Fruit fly (Drosophila melanogaster) whole organism, adult: ENCODE results near the gene Gr85a.

Source experiments
- CG11617 ChIP-seq: fragments of 200-800 bp; sonication (Bioruptor generic); optimal IDR thresholded peaks from 2 replicates; lab custom pipeline; 2017; ENCODE audit warnings: mild to moderate bottlenecking, missing biosample characterization, missing genetic modification reagents, missing genetic modification characterization
- CG12768 ChIP-seq: fragments of 200-800 bp; sonication (Bioruptor generic); optimal IDR thresholded peaks from 2 replicates; lab custom pipeline; 2017; ENCODE audit warnings: missing biosample characterization, missing genetic modification characterization, mild to moderate bottlenecking, moderate library complexity, missing genetic modification reagents
- CG14711 ChIP-seq: fragments of 200-800 bp; sonication (Bioruptor generic); optimal IDR thresholded peaks from 2 replicates; lab custom pipeline; 2018; ENCODE audit warnings: missing biosample characterization, mild to moderate bottlenecking, missing genetic modification characterization, moderate library complexity
- CG1620 ChIP-seq: fragments of 200-800 bp; sonication (Bioruptor generic); optimal IDR thresholded peaks from 2 replicates; lab custom pipeline; 2016; ENCODE audit warnings: missing biosample characterization, missing genetic modification characterization
- CG33017 ChIP-seq: fragments of 200-800 bp; sonication (Bioruptor generic); optimal IDR thresholded peaks from 2 replicates; lab custom pipeline; 2018; ENCODE audit warnings: missing biosample characterization, mild to moderate bottlenecking, missing genetic modification characterization, moderate library complexity
- CG5204 ChIP-seq: fragments of 200-800 bp; sonication (Bioruptor generic); optimal IDR thresholded peaks from 2 replicates; lab custom pipeline; 2016; ENCODE audit warnings: missing biosample characterization, missing genetic modification characterization
- CG7045 ChIP-seq: fragments of 200-800 bp; sonication (Bioruptor generic); optimal IDR thresholded peaks from 2 replicates; lab custom pipeline; 2017; ENCODE audit warnings: missing biosample characterization, mild to moderate bottlenecking, missing genetic modification characterization
- CG7101 ChIP-seq: fragments of 200-800 bp; sonication (Bioruptor generic); optimal IDR thresholded peaks from 2 replicates; lab custom pipeline; 2018; ENCODE audit warnings: missing biosample characterization, mild to moderate bottlenecking, missing genetic modification characterization, moderate library complexity
- Clk ChIP-seq: fragments of 200-800 bp; sonication (Bioruptor generic); optimal IDR thresholded peaks from 2 replicates; lab custom pipeline; 2017; ENCODE audit warnings: missing biosample characterization, missing genetic modification characterization
- Crg-1 ChIP-seq: fragments of 200-800 bp; sonication (Bioruptor generic); optimal IDR thresholded peaks from 2 replicates; lab custom pipeline; 2016; ENCODE audit warnings: missing biosample characterization, missing genetic modification characterization
- Hr96 ChIP-seq: fragments of 200-800 bp; sonication (Bioruptor generic); optimal IDR thresholded peaks from 2 replicates; lab custom pipeline; 2016; ENCODE audit warnings: missing biosample characterization, missing genetic modification characterization
- Mnt ChIP-seq: fragments of 200-800 bp; sonication (Bioruptor generic); optimal IDR thresholded peaks from 2 replicates; lab custom pipeline; 2016; ENCODE audit warnings: missing biosample characterization, mild to moderate bottlenecking, missing genetic modification characterization
- bab1 ChIP-seq: fragments of 200-800 bp; sonication (Bioruptor generic); optimal IDR thresholded peaks from 3 replicates; lab custom pipeline; 2019; ENCODE audit warnings: missing biosample characterization, mild to moderate bottlenecking, missing genetic modification characterization, moderate library complexity
- cic ChIP-seq: fragments of 200-800 bp; sonication (Bioruptor generic); optimal IDR thresholded peaks from 2 replicates; lab custom pipeline; 2017; ENCODE audit warnings: missing biosample characterization, mild to moderate bottlenecking, missing genetic modification characterization, moderate library complexity
- cnc ChIP-seq, 2 experiments: fragments of >200 bp; optimal IDR thresholded peaks; 2 replicates each; lab custom pipeline; 2017
- kay ChIP-seq: fragments of 200-800 bp; sonication (Bioruptor generic); peaks from one replicate; lab custom pipeline; 2016; ENCODE audit warnings: missing biosample characterization, missing genetic modification characterization, borderline replicate concordance
- ovo ChIP-seq: fragments of 200-800 bp; sonication (Bioruptor generic); optimal IDR thresholded peaks from 2 replicates; lab custom pipeline; 2016; ENCODE audit warnings: missing biosample characterization, missing genetic modification characterization
- pad ChIP-seq: fragments of 200-800 bp; sonication (Bioruptor generic); optimal IDR thresholded peaks from 3 replicates; lab custom pipeline; 2017; ENCODE audit warnings: missing biosample characterization, missing genetic modification characterization, mild to moderate bottlenecking, moderate library complexity, missing genetic modification reagents
- tj ChIP-seq: fragments of 200-800 bp; sonication (Bioruptor generic); optimal IDR thresholded peaks from 3 replicates; lab custom pipeline; 2017; ENCODE audit warnings: missing biosample characterization, mild to moderate bottlenecking, missing genetic modification characterization, moderate library complexity
- toe ChIP-seq: fragments of 200-800 bp; sonication (Bioruptor generic); optimal IDR thresholded peaks from 2 replicates; lab custom pipeline; 2016; ENCODE audit warnings: missing biosample characterization, missing genetic modification characterization

Gr85a gene

DNA sequence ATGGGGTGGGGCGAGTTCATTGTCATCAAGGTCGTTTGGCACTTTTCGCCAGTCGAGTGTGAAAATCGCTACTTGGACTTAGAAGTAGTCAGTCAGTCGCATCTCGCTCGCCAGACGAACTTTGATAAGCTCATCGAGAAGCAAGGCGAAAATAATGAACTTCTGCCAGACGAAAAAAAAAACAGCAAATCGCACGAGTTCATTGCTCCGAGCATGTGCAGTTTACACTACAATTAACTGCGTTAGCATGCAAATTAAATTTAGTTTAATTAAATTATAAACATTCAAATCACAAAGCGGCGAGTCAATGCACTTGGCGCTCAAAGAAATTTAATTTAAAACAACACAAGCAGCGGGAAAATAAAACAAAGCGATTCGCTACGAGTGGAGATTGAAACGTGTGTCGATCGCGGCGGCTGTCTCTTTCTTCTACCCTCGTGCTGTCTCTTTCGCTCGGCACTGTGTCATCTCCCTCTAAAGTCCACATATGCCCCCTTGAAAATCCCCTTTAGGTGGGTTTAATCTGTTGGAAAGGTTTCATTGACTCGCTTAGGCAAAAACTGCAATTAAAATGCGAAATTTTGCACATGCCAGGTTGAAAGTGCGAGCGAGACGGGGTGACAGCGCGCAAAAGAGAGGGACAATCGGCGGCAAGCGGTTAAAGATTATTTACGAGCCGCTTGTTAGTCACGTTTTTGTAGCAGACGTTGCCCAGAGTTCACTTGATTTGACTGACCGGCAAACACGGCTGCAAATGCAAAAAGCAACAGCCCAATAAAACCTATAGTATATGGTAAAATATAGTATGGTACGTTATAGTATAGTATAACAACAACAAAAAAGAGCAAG, 27.5 kb downstream of the Gr85a start:
- TF ChIP-seq cic (GFP tag; lab: Kevin White, UChicago) (peak; percentile 51), kay (peak; percentile 23), CG5204 (no peak), Mnt (peak; percentile 43), CG12768 (GFP tag; lab: Kevin White, UChicago) (peak; percentile 68), pad (GFP tag; lab: Kevin White, UChicago) (peak; percentile 18), CG1620 (GFP tag; lab: Kevin White, UChicago) (no peak), CG11617 (GFP tag; lab: Kevin White, UChicago) (no peak), CG7045 (GFP tag; lab: Kevin White, UChicago) (no peak), ovo (GFP tag; lab: Kevin White, UChicago) (no peak), Clk (GFP tag; lab: Kevin White, UChicago) (peak; percentile 24), tj (GFP tag; lab: Kevin White, UChicago) (no peak), CG14711 (no peak)

DNA sequence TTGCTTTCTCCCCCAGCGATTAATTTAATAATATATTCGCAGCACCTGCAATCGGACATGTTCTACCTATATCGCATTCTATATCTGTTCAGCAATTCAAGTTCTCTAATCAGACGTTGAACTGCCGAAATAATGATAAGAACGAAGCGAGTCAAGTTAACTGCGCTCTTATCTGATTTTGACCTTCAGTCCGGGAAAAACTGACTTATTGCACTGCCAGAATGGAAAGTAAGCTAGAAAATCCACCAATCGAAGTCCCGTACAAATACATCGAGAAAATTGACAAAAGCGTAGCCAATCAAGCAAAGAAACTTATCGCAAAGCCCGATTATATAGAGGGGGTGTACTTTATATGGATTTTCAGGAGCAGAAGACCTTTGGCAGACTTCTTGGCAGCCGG, 28.4 kb downstream of the Gr85a start:
- TF ChIP-seq CG12768 (GFP tag; lab: Kevin White, UChicago) (no peak), Hr96 (GFP tag; lab: Kevin White, UChicago) (no peak), kay (peak; percentile 77)

DNA sequence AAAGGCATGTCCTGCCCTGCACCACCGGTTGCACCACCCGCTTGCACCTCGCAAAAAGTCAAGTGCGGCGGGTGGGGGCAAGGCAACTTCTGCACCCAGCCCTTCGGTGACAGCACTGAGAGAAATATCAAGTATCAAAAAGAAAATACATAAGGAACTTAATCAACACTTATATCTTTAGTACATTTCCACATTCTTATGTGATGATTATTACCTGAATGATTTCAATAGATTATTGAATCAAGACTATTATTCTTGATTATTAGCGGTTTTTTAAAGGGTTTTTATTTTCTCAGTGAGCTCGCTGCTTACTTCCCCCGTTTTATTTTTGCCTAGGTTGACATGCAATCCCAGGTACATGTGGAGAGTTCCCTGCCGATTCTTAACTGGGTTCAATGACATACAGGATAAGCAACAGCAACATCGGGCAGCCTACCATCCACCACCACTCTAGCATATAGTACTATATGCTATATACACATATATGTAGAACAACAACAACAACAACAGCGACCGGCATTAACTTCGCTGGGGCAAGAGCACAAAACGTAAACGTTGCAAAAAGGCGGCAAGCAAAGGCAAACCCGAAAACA, 30.4 kb downstream of the Gr85a start:
- TF ChIP-seq CG33017: no peak

DNA sequence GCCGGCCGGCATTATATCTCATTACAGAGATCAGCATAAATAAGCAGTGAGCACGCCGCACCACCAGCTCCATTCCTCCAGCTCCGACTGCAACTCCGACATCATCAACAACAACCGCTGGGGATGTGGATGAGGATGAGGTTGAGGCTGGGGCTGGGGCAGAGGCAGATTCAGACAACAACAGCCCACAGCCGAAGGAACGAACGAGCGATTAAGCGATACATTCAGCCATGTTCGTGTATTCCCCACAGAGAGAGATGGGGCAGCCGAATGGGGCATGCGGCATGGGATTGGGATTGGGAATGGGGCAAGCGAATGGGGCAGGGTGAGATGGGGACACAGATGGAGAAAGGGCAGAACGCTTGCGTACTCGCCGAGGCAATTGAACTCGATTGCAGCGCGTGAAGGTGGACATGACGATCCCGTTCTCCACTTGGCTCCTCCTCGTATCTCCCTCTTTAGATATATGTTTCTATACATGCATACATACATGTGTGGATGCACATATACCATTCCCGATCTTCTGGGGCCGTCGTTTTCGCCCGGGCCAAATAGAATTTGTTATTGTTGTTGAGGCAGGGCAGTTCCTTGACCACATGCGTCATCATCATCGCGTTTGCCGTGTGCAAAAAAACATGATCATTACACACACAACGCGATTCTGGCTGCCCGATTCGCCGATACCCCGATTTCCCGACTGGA, 31.8 kb downstream of the Gr85a start:
- TF ChIP-seq ovo (GFP tag; lab: Kevin White, UChicago): no peak

DNA sequence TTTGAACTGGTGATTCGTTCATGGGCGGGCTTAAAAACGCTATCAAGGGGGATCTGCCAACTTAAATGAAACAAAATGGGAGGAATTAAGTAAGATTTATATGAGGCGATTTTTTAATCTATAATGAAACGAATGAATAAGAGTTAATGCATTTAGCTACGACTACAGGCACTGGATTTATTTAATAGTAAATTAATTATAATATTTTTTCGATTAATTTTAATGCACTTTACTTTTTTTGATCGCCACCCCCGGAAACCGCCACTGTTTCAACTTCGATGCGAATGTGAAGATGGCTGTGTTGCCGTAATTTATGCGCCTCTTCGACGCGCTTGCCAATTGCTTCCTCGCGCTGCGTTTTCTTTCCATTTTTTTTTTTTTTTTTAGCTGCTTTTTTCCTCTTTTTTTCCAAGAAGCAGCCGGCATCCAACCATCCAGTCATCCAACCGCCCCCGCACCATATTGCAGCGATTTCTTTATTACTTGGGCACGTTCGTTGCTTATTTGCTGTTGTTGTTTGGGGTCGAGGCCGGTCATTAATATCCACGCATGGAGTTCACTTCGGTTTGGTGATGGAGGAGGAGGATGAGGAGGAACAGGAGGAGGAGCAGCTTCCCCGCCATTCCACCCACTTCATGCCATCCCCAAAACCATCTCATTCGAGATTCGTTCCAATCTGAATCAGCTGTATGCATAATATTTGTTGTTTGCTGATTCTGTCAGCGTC, 33.2 kb downstream of the Gr85a start:
- TF ChIP-seq CG11617 (GFP tag; lab: Kevin White, UChicago): no peak

DNA sequence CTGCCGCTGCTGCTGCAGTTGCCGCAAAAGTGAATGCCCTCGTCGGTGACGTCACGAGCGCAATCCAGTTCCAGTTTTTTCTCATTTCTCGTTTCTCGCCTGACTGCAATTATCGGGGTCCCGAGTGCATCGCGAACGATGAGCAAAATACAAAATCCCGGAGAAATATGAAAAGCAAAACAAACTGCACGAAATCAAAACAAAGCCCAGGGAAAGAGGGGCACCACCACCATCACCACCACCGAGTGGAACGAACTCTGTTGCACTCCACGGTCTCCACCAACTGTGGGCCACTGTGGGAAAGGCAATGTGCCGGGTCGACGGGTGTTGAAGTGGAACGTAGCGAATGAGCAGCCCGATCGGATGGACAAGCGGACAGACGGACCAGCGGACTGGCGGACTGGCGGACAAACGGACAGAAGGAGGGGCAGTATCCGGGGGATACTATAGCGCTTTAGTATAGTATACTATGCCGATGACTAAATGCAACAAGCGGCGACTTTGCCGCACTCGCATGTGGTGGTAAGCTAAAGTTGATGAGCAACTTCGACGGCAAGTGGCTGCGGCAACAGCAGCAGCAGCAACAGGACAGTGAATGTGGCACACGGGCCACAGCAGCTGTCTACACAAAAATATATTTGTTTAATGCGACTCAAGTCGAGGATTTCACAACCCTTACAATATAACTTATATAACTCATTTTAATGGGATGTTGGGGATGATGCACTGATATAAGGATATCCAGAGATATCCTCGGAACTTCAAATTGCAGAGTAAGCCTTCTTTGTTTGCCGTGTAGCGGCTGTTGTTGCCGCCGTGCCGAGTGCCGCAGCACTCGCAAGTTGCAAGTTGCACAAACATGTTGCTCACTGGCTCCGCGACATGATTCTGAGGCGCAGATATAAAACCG, 35.2 kb downstream of the Gr85a start:
- no peak for TF ChIP-seq CG14711
- TF ChIP-seq CG33017: no peak
- TF ChIP-seq CG5204: no peak
- no peak for TF ChIP-seq CG1620 (GFP tag; lab: Kevin White, UChicago)
- TF ChIP-seq cnc (optimal IDR thresholded peaks at IDR 0.05; lab: Kevin White, UChicago): no peak
- TF ChIP-seq CG11617 (GFP tag; lab: Kevin White, UChicago): no peak
- TF ChIP-seq tj (GFP tag; lab: Kevin White, UChicago): no peak
- TF ChIP-seq kay: no peak
- TF ChIP-seq Mnt: no peak
- TF ChIP-seq CG7101: no peak
- TF ChIP-seq toe (GFP tag; lab: Kevin White, UChicago): no peak
- no peak for TF ChIP-seq ovo (GFP tag; lab: Kevin White, UChicago)
- no peak for TF ChIP-seq pad (GFP tag; lab: Kevin White, UChicago)
- no peak for TF ChIP-seq Hr96 (GFP tag; lab: Kevin White, UChicago)
- TF ChIP-seq CG7045 (GFP tag; lab: Kevin White, UChicago): no peak
- TF ChIP-seq Clk (GFP tag; lab: Kevin White, UChicago): no peak
- no peak for TF ChIP-seq bab1 (GFP tag; lab: Kevin White, UChicago)
- no peak for TF ChIP-seq cic (GFP tag; lab: Kevin White, UChicago)
- no peak for TF ChIP-seq CG12768 (GFP tag; lab: Kevin White, UChicago)
- no peak for TF ChIP-seq Crg-1 (GFP tag; lab: Kevin White, UChicago)
